Worm (Caenorhabditis elegans) whole organism, young adult: Measurements from ENCODE around the gene F07F6.8.

Source experiments
- B0019.2 ChIP-seq: fragments of 200-800 bp; sonication (Bioruptor generic); conservative IDR thresholded peaks from 2 replicates; pipeline ENCODE4 v1.3.6; 2022; ENCODE audit warnings: missing genetic modification reagents, missing genetic modification characterization, missing compliant biosample characterization
- B0035.1 ChIP-seq: sonication (generic microtip); optimal IDR thresholded peaks from 2 replicates; lab custom pipeline; 2016; ENCODE audit warnings: missing genetic modification characterization, mild to moderate bottlenecking, missing compliant biosample characterization, missing genotype, missing genetic modification reagents
- F10E7.11 ChIP-seq: sonication (generic microtip); optimal IDR thresholded peaks from 2 replicates; lab custom pipeline; 2017; ENCODE audit warnings: mild to moderate bottlenecking, missing genetic modification characterization, moderate library complexity, missing compliant biosample characterization
- F22D6.2 ChIP-seq: sonication (generic microtip); optimal IDR thresholded peaks from 2 replicates; lab custom pipeline; 2016; ENCODE audit warnings: mild to moderate bottlenecking, missing genetic modification characterization, missing compliant biosample characterization
- F33H1.4 ChIP-seq: fragments of 200-800 bp; sonication (Bioruptor generic); IDR thresholded peaks from 2 replicates; pipeline ENCODE4 v1.3.6; 2022; ENCODE audit warnings: missing genetic modification reagents, missing genetic modification characterization, missing compliant biosample characterization
- F39B2.1 ChIP-seq: fragments of 200-800 bp; sonication (Bioruptor generic); IDR thresholded peaks from 2 replicates; pipeline ENCODE4 v1.3.6; 2022; ENCODE audit warnings: missing genetic modification reagents, missing genetic modification characterization, missing compliant biosample characterization
- F55B11.4 ChIP-seq: sonication (generic microtip); optimal IDR thresholded peaks from 2 replicates; lab custom pipeline; 2016; ENCODE audit warnings: missing compliant biosample characterization, missing genetic modification characterization, borderline replicate concordance; ENCODE audit not compliant: insufficient read depth
- F57C9.4 ChIP-seq: sonication (generic microtip); optimal IDR thresholded peaks from 2 replicates; lab custom pipeline; 2017; ENCODE audit warnings: mild to moderate bottlenecking, missing genetic modification characterization, missing compliant biosample characterization
- K12H6.12 ChIP-seq: fragments of 200-800 bp; sonication (Bioruptor generic); optimal IDR thresholded peaks from 2 replicates; lab custom pipeline; 2018; ENCODE audit warnings: mild to moderate bottlenecking, missing genetic modification characterization, missing compliant biosample characterization
- T07F8.4 ChIP-seq: sonication (generic microtip); optimal IDR thresholded peaks from 2 replicates; lab custom pipeline; 2016; ENCODE audit warnings: mild to moderate bottlenecking, missing genetic modification characterization, moderate library complexity, missing compliant biosample characterization
- Y53G8AR.9 ChIP-seq: fragments of 200-800 bp; sonication (Bioruptor generic); conservative IDR thresholded peaks from 2 replicates; pipeline ENCODE4 v1.3.6; 2022; ENCODE audit warnings: missing genetic modification reagents, missing genetic modification characterization, missing compliant biosample characterization
- Y67H2A.10 ChIP-seq: fragments of 200-800 bp; sonication (Bioruptor generic); conservative IDR thresholded peaks from 2 replicates; pipeline ENCODE4 v1.3.6; 2022; ENCODE audit warnings: missing genetic modification reagents, missing genetic modification characterization, missing compliant biosample characterization
- Y79H2A.3 ChIP-seq: fragments of 200-800 bp; sonication (Bioruptor generic); conservative IDR thresholded peaks from 2 replicates; pipeline ENCODE4 v1.3.6; 2022; ENCODE audit warnings: missing genetic modification reagents, missing genetic modification characterization, missing compliant biosample characterization
- Y95B8A.8 ChIP-seq: fragments of 200-800 bp; sonication (Bioruptor generic); IDR thresholded peaks from 2 replicates; pipeline ENCODE4 v1.3.6; 2022; ENCODE audit warnings: missing genetic modification reagents, missing genetic modification characterization, missing compliant biosample characterization
- akir-1 ChIP-seq: fragments of 200-800 bp; sonication (Bioruptor generic); optimal IDR thresholded peaks from 2 replicates; lab custom pipeline; 2018; ENCODE audit warnings: mild to moderate bottlenecking, missing genetic modification characterization, moderate library complexity, missing compliant biosample characterization
- attf-3 ChIP-seq: fragments of 200-800 bp; sonication (Bioruptor generic); conservative IDR thresholded peaks from 2 replicates; pipeline ENCODE4 v1.3.6; 2022; ENCODE audit warnings: missing genetic modification reagents, missing genetic modification characterization, missing compliant biosample characterization
- attf-5 ChIP-seq: fragments of 200-800 bp; sonication (Bioruptor generic); optimal IDR thresholded peaks from 2 replicates; lab custom pipeline; 2018; ENCODE audit warnings: mild to moderate bottlenecking, missing genetic modification characterization, missing compliant biosample characterization
- attf-6 ChIP-seq: fragments of 200-800 bp; sonication (Bioruptor generic); IDR thresholded peaks from 2 replicates; pipeline ENCODE4 v1.3.6; 2022; ENCODE audit warnings: missing genetic modification reagents, missing genetic modification characterization, missing compliant biosample characterization
- cebp-1 ChIP-seq, 2 experiments: fragments of 200-800 bp in 1 of 2; sonication (Bioruptor generic) in 1 of 2; sonication (generic microtip) in 1 of 2; IDR thresholded peaks in 1 of 2; optimal IDR thresholded peaks in 1 of 2; 2 replicates each; pipeline versions ENCODE4 v1.3.6 to Lab custom; 2017 to 2022; ENCODE audit warnings: missing compliant biosample characterization in 2 of 2, missing genetic modification characterization in 2 of 2, mild to moderate bottlenecking in 1 of 2, missing genetic modification reagents in 1 of 2, moderate library complexity in 1 of 2
- ceh-100 ChIP-seq: fragments of 200-800 bp; sonication (Bioruptor generic); IDR thresholded peaks from 2 replicates; pipeline ENCODE4 v1.3.6; 2022; ENCODE audit warnings: missing genetic modification reagents, missing genetic modification characterization, missing compliant biosample characterization
- ceh-40 ChIP-seq: fragments of 200-800 bp; sonication (Bioruptor generic); IDR thresholded peaks from 2 replicates; pipeline ENCODE4 v1.3.6; 2022; ENCODE audit warnings: missing genetic modification characterization, missing compliant biosample characterization
- ceh-58 ChIP-seq: fragments of 200-800 bp; sonication (Bioruptor generic); IDR thresholded peaks from 2 replicates; pipeline ENCODE4 v1.3.6; 2022; ENCODE audit warnings: missing genetic modification characterization, missing compliant biosample characterization
- ceh-79 ChIP-seq: sonication (generic microtip); optimal IDR thresholded peaks from 2 replicates; lab custom pipeline; 2017; ENCODE audit warnings: mild to moderate bottlenecking, missing genetic modification characterization, missing compliant biosample characterization
- ceh-91 ChIP-seq: fragments of 200-800 bp; sonication (Bioruptor generic); IDR thresholded peaks from 2 replicates; pipeline ENCODE4 v1.3.6; 2022; ENCODE audit warnings: missing genetic modification reagents, missing genetic modification characterization, missing compliant biosample characterization
- chd-7 ChIP-seq: sonication (generic microtip); optimal IDR thresholded peaks from 2 replicates; lab custom pipeline; 2016; ENCODE audit warnings: mild to moderate bottlenecking, missing genetic modification characterization, moderate library complexity, missing compliant biosample characterization
- die-1 ChIP-seq: sonication (generic microtip); optimal IDR thresholded peaks from 2 replicates; lab custom pipeline; 2016; ENCODE audit warnings: missing genotype, mild to moderate bottlenecking, missing genetic modification characterization, missing compliant biosample characterization
- egl-18 ChIP-seq: fragments of 200-800 bp; sonication (Bioruptor generic); IDR thresholded peaks from 2 replicates; pipeline ENCODE4 v1.3.6; 2022; ENCODE audit warnings: missing genetic modification reagents, missing genetic modification characterization, missing compliant biosample characterization
- egl-44 ChIP-seq: fragments of 200-800 bp; sonication (Bioruptor generic); IDR thresholded peaks from 2 replicates; pipeline ENCODE4 v1.3.6; 2022; ENCODE audit warnings: missing genetic modification reagents, missing genetic modification characterization, missing compliant biosample characterization
- egrh-3 ChIP-seq: fragments of 200-800 bp; sonication (Bioruptor generic); IDR thresholded peaks from 2 replicates; pipeline ENCODE4 v1.3.6; 2022; ENCODE audit warnings: missing genetic modification reagents, missing genetic modification characterization, missing compliant biosample characterization
- ets-4 ChIP-seq: fragments of 200-800 bp; sonication (Bioruptor generic); optimal IDR thresholded peaks from 2 replicates; lab custom pipeline; 2018; ENCODE audit warnings: mild to moderate bottlenecking, missing genetic modification characterization, missing compliant biosample characterization
- hmg-20 ChIP-seq: fragments of 200-800 bp; sonication (Bioruptor generic); IDR thresholded peaks from 2 replicates; pipeline ENCODE4 v1.3.6; 2022; ENCODE audit warnings: missing genetic modification reagents, missing genetic modification characterization, missing compliant biosample characterization
- lag-1 ChIP-seq: fragments of 200-800 bp; sonication (Bioruptor generic); IDR thresholded peaks from 2 replicates; pipeline ENCODE4 v1.3.6; 2022; ENCODE audit warnings: missing genetic modification reagents, missing genetic modification characterization, missing compliant biosample characterization
- lin-26 ChIP-seq: fragments of 200-800 bp; sonication (Bioruptor generic); IDR thresholded peaks from 2 replicates; pipeline ENCODE4 v1.3.6; 2022; ENCODE audit warnings: missing genetic modification reagents, missing genetic modification characterization, missing compliant biosample characterization
- madf-6 ChIP-seq: fragments of 200-800 bp; sonication (Bioruptor generic); IDR thresholded peaks from 2 replicates; pipeline ENCODE4 v1.3.6; 2022; ENCODE audit warnings: missing genetic modification reagents, missing genetic modification characterization, missing compliant biosample characterization
- mcd-1 ChIP-seq: fragments of 200-800 bp; sonication (Bioruptor generic); IDR thresholded peaks from 2 replicates; pipeline ENCODE4 v1.3.6; 2022; ENCODE audit warnings: missing genetic modification reagents, missing genetic modification characterization, missing compliant biosample characterization
- nfyb-1 ChIP-seq: fragments of 200-800 bp; sonication (Bioruptor generic); IDR thresholded peaks from 2 replicates; pipeline ENCODE4 v1.3.6; 2022; ENCODE audit warnings: missing genetic modification reagents, missing genetic modification characterization, missing compliant biosample characterization
- nhr-120 ChIP-seq: fragments of 200-800 bp; sonication (Bioruptor generic); IDR thresholded peaks from 2 replicates; pipeline ENCODE4 v1.3.6; 2022; ENCODE audit warnings: missing genetic modification characterization, missing compliant biosample characterization
- nhr-27 ChIP-seq: fragments of 200-800 bp; sonication (Bioruptor generic); optimal IDR thresholded peaks from 2 replicates; lab custom pipeline; 2018; ENCODE audit warnings: mild to moderate bottlenecking, missing genetic modification characterization, moderate library complexity, missing compliant biosample characterization
- nhr-80 ChIP-seq: sonication (generic microtip); optimal IDR thresholded peaks from 2 replicates; lab custom pipeline; 2016; ENCODE audit warnings: missing genetic modification characterization, missing compliant biosample characterization
- pha-4 ChIP-seq: fragments of 150-350 bp; sonication (generic microtip); optimal IDR thresholded peaks from 2 replicates; lab custom pipeline; 2014; ENCODE audit warnings: missing biosample characterization, missing genetic modification reagents, missing genetic modification characterization
- rcor-1 ChIP-seq: fragments of 200-800 bp; sonication (Bioruptor generic); IDR thresholded peaks from 2 replicates; pipeline ENCODE4 v1.3.6; 2022; ENCODE audit warnings: missing genetic modification reagents, missing genetic modification characterization, missing compliant biosample characterization
- snpc-1.3 ChIP-seq: sonication (generic microtip); optimal IDR thresholded peaks from 2 replicates; lab custom pipeline; 2017; ENCODE audit warnings: missing genetic modification characterization, mild to moderate bottlenecking, missing compliant biosample characterization, antibody characterized with exemption, moderate library complexity, missing genotype, missing genetic modification reagents; ENCODE audit not compliant: insufficient read depth
- unc-62 ChIP-seq: fragments of 150-350 bp; optimal IDR thresholded peaks from 2 replicates; lab custom pipeline; 2014; ENCODE audit warnings: missing biosample characterization, missing genetic modification reagents, missing genetic modification characterization
- zfh-2 ChIP-seq: fragments of 200-800 bp; sonication (Bioruptor generic); conservative IDR thresholded peaks from 2 replicates; pipeline ENCODE4 v1.3.6; 2022; ENCODE audit warnings: missing genetic modification reagents, missing genetic modification characterization, missing compliant biosample characterization
- ztf-25 ChIP-seq: fragments of 200-800 bp; sonication (Bioruptor generic); IDR thresholded peaks from 2 replicates; pipeline ENCODE4 v1.3.6; 2022; ENCODE audit warnings: missing genetic modification reagents, missing genetic modification characterization, missing compliant biosample characterization
- ztf-6 ChIP-seq: fragments of 200-800 bp; sonication (Bioruptor generic); IDR thresholded peaks from 2 replicates; pipeline ENCODE4 v1.3.6; 2022; ENCODE audit warnings: missing genetic modification reagents, missing genetic modification characterization, missing compliant biosample characterization

The F07F6.8 gene

DNA sequence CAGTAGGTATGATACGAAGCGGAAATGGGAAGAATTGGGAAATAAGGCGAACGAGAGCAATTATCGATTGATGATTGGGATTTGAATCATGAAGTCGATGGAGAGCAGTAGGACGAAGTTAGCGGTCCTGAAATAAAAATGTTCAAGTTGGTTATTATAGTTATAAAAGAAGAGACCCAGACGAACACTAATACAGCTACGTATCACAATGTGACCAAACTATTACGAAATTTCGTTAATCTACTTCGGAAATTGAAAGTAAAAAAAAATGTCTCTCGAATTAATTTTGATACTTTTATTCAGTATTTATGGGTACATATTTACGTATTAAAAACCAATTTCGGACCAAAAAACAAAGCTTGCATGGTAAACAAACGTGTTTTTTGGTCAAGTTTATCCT lies 937 bp upstream of the F07F6.8 start:
- TF ChIP-seq lag-1 (GFP tag; lab: Robert Waterston, UW) (no peak), K12H6.12 (no peak), cebp-1 (GFP tag; IDR thresholded peaks at IDR 0.05; lab: Robert Waterston, UW) (peak; percentile 58), cebp-1 (tag; optimal IDR thresholded peaks at IDR 0.05; lab: Kevin White, UChicago) (peak; percentile 68)

DNA sequence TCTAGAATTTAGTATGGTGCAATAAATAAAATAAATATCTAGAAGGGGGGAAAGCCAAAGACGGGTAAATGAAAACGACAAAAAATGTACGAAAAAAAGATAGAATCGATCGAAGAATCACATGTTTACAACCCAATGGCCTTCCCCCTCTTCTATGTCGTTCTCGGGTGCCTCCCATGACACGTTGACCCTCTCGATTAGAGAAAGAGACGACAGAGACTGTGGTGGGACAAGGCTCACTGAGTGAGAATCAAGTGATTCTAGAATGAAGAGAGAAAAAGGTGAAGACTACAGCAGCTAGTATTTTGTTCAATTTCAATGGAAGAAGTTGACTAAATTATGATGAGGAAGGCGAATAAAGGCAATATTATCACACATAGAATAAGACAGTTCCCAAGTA lies 521 bp upstream of the F07F6.8 start:
- TF ChIP-seq T07F8.4 (no peak), zfh-2 (GFP tag; lab: Robert Waterston, UW) (no peak), die-1 (tag; lab: Kevin White, UChicago) (peak; percentile 23), F55B11.4 (tag; lab: Kevin White, UChicago) (no peak), ztf-6 (no peak), egl-18 (no peak), nhr-80 (tag; lab: Kevin White, UChicago) (peak; percentile 57), nhr-120 (no peak), ceh-58 (no peak), F33H1.4 (GFP tag; lab: Robert Waterston, UW) (no peak), chd-7 (tag; lab: Kevin White, UChicago) (no peak), B0019.2 (no peak), Y67H2A.10 (GFP tag; lab: Robert Waterston, UW) (no peak; the same call in 1 of the 2 replicates), Y53G8AR.9 (GFP tag; lab: Robert Waterston, UW) (no peak), rcor-1 (GFP tag; lab: Robert Waterston, UW) (0 out of 2 replicates have a peak, but pooled peaks have one; percentile 47), mcd-1 (GFP tag; lab: Robert Waterston, UW) (peak; percentile 51), madf-6 (GFP tag; lab: Robert Waterston, UW) (no peak), F22D6.2 (tag; lab: Kevin White, UChicago) (no peak), ceh-40 (no peak), snpc-1.3 (no peak), Y79H2A.3 (GFP tag; lab: Robert Waterston, UW) (no peak), egl-44 (GFP tag; lab: Robert Waterston, UW) (no peak), attf-3 (GFP tag; lab: Robert Waterston, UW) (no peak), F57C9.4 (tag; lab: Kevin White, UChicago) (no peak), nhr-27 (tag; lab: Kevin White, UChicago) (no peak), B0035.1 (no peak), Y95B8A.8 (GFP tag; lab: Robert Waterston, UW) (no peak), F39B2.1 (GFP tag; lab: Robert Waterston, UW) (no peak), ceh-91 (GFP tag; lab: Robert Waterston, UW) (no peak), pha-4 (tag; lab: Kevin White, UChicago) (peak; percentile 45), hmg-20 (no peak), ztf-25 (GFP tag; lab: Robert Waterston, UW) (no peak), unc-62 (peak; percentile 43), ceh-79 (tag; lab: Kevin White, UChicago) (no peak), cebp-1 (GFP tag; IDR thresholded peaks at IDR 0.05; lab: Robert Waterston, UW) (no peak; the same call in 1 of the 2 replicates), cebp-1 (tag; optimal IDR thresholded peaks at IDR 0.05; lab: Kevin White, UChicago) (peak; percentile 65), akir-1 (no peak), F10E7.11 (tag; lab: Kevin White, UChicago) (no peak), ets-4 (GFP tag; lab: Kevin White, UChicago) (peak; percentile 13), nfyb-1 (GFP tag; lab: Robert Waterston, UW) (0 out of 2 replicates have a peak, but pooled peaks have one; percentile 59), attf-6 (GFP tag; lab: Robert Waterston, UW) (no peak), ceh-100 (GFP tag; lab: Robert Waterston, UW) (no peak; the same call in 1 of the 2 replicates), attf-5 (GFP tag; lab: Kevin White, UChicago) (peak; percentile 74), lin-26 (GFP tag; lab: Robert Waterston, UW) (peak; percentile 62; the same call in 1 of the 2 replicates), egrh-3 (0 out of 2 replicates have a peak, but pooled peaks have one; percentile 16)
